Fruit fly (Drosophila melanogaster) whole organism, larva: ENCODE measurements around the gene Gyc76C.

Experiments used
- noc ChIP-seq: fragments of 200-800 bp; sonication (Bioruptor generic); optimal IDR thresholded peaks from 3 replicates; lab custom pipeline; 2019; ENCODE audit warnings: missing biosample characterization, mild to moderate bottlenecking, missing genetic modification characterization, moderate library complexity

Gene Gyc76C

DNA sequence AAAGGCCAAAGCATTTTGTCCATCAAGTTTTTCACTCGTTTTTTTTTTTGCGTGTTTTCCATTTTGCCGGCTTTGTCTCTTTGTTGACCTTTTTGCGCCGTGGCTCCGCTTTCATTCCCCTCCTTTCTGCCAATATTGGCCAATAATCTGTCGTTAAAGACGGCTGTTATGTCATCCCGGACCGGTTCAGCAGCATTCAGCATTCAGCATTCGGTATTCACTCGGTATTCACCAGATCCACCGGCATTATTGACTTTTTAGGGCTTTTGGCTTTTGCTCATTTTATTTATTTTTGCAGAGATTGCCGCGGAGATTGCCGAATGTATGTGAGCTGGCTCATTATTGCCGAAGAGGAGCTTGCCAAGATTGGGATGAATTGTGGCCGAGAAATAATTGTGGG, 90.0 kb downstream of the Gyc76C start:
- TF ChIP-seq noc (tag; lab: Kevin White, UChicago), result no peak

DNA sequence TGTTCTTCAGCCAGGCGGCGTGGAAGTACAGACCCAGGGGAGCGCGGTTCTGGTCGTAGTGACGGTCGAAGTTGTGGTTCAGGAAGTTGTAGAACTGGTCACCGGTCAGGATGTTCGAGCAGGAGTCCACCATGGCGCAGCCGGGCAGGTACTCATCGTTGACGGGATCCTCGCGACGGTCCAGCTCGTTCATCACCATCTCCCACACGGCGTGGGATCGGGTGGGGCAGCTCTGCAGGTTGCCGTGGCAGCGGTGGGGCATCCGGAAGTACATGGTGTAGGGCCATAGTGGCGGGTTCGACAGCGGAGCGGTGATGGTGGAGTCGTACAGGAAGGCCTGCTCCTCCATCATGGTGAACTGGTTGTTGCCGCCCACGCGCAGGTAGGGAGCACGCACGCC, 91.7 kb downstream of the Gyc76C start:
- no peak for TF ChIP-seq noc (tag; lab: Kevin White, UChicago)

DNA sequence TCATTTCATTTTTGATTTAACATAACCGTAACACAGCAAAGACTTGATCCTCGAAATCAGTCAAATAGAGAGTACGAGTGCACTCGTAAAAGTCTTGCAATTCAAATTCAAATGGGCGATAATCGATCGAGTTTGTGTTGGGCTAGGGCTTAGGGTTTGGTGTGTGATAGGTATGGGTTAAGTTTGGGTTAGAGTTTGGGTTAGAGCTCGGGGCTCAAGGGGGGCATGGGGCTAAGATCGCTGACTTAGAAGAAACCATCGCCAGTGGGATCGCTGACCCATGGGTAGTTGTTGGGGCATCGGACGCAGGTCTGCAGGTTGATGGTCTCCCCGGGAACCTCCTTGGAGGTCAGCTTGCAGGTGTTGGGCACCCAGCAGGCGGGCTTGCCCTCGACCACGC, 92.3 kb downstream of the Gyc76C start:
- no peak for TF ChIP-seq noc (tag; lab: Kevin White, UChicago)
